Worm (Caenorhabditis elegans): ENCODE data around the gene pes-10.
A peak's percentile ranks its signal among the peaks of the same experiment; 100 is the strongest.

The pes-10 gene

DNA sequence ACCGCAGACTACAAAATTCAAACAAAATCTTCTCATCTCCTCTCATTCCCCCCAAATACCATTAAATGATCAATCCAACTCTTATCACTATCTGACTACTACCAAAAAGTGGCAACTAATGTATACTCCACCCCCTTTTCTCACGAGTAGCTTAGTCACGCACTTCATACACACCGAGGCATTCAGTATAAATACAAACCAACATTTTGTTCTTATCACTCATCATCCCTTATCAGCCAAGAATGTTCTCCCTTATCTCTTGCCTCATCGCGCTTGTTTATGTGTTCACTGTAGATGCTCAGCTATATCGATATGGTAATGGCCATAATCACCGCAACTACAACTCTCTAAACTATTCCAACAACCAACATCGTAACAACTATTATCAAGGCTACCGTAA lies 24.2 kb downstream of the pes-10 start, which contains the start of gene Y46G5A.36 (continued):
- TF ChIP-seq nhr-111 (GFP tag; optimal IDR thresholded peaks at IDR 0.05) (no peak), php-3 (GFP tag; IDR thresholded peaks at IDR 0.05) (peak; percentile 54; the same call in 1 of the 2 replicates), F37D6.2 (tag; optimal IDR thresholded peaks at IDR 0.05) (no peak), madf-9 (GFP tag; conservative IDR thresholded peaks at IDR 0.05) (no peak), hlh-11 (tag; optimal IDR thresholded peaks at IDR 0.05) (peak; percentile 59), egl-27 (tag; optimal IDR thresholded peaks at IDR 0.05) (no peak), aly-2 (tag; optimal IDR thresholded peaks at IDR 0.05) (no peak), nhr-28 (tag; optimal IDR thresholded peaks at IDR 0.05) (peak; percentile 77), zip-2 (tag; optimal IDR thresholded peaks at IDR 0.05) (no peak), dve-1 (tag; optimal IDR thresholded peaks at IDR 0.05; ENCODE audit: insufficient read depth) (peak; percentile 87), ZK546.5 (tag; optimal IDR thresholded peaks at IDR 0.05) (no peak), spr-3 (GFP tag; optimal IDR thresholded peaks at IDR 0.05) (no peak), R02D3.7 (tag; optimal IDR thresholded peaks at IDR 0.05) (no peak), D1046.2 (GFP tag; IDR thresholded peaks at IDR 0.05) (no peak), ctbp-1 (GFP tag; IDR thresholded peaks at IDR 0.05) (no peak), dmd-9 (GFP tag; IDR thresholded peaks at IDR 0.05) (no peak), daf-19 (GFP tag; conservative IDR thresholded peaks at IDR 0.05) (no peak), hif-1 (tag; optimal IDR thresholded peaks at IDR 0.05) (no peak), lir-3 (tag; optimal IDR thresholded peaks at IDR 0.05) (no peak), snpc-1.2 (GFP tag; IDR thresholded peaks at IDR 0.05) (no peak), F10B5.3 (tag; optimal IDR thresholded peaks at IDR 0.05) (no peak), lin-15B (tag; optimal IDR thresholded peaks at IDR 0.05) (no peak), nhr-42 (GFP tag; IDR thresholded peaks at IDR 0.05) (no peak), aha-1 (tag) (no peak), ceh-28 (tag; optimal IDR thresholded peaks at IDR 0.05) (no peak), hlh-30 (tag; optimal IDR thresholded peaks at IDR 0.05; ENCODE audit: insufficient read depth) (peak; percentile 75), pqm-1 (tag; optimal IDR thresholded peaks at IDR 0.05) (peak; percentile 82), tra-1 (GFP tag; IDR thresholded peaks at IDR 0.05) (no peak), pha-4 (GFP tag; IDR thresholded peaks at IDR 0.05) (no peak), pha-4 (tag; optimal IDR thresholded peaks at IDR 0.05) (no peak), mes-2 (tag; optimal IDR thresholded peaks at IDR 0.05; ENCODE audit: poor library complexity, severe bottlenecking) (no peak), lsy-2 (tag; optimal IDR thresholded peaks at IDR 0.05) (no peak), snpc-4 (tag; optimal IDR thresholded peaks at IDR 0.05) (no peak), tag-97 (GFP tag; IDR thresholded peaks at IDR 0.05) (no peak), daf-12 (tag; optimal IDR thresholded peaks at IDR 0.05) (no peak), dmd-6 (GFP tag; IDR thresholded peaks at IDR 0.05) (peak; percentile 42), Y105C5A.15 (GFP tag; IDR thresholded peaks at IDR 0.05) (no peak), daf-16 (GFP tag; optimal IDR thresholded peaks at IDR 0.05) (no peak), daf-16 (tag; optimal IDR thresholded peaks at IDR 0.05) (peak; percentile 89), ztf-7 (tag; optimal IDR thresholded peaks at IDR 0.05) (no peak), dmd-8 (GFP tag; IDR thresholded peaks at IDR 0.05) (no peak), nhr-76 (tag; optimal IDR thresholded peaks at IDR 0.05) (no peak), nhr-48 (tag; optimal IDR thresholded peaks at IDR 0.05) (no peak), nhr-11 (tag; optimal IDR thresholded peaks at IDR 0.05) (no peak), dpl-1 (GFP tag; optimal IDR thresholded peaks at IDR 0.05) (no peak), lin-39 (tag; optimal IDR thresholded peaks at IDR 0.05) (no peak)

Data from whole organism, L4 larva.